Fruit fly (Drosophila melanogaster): Measurements from ENCODE around the gene CG4598.
A peak's percentile ranks its signal among the peaks of the same experiment; 100 is the strongest.

Gene CG4598

DNA sequence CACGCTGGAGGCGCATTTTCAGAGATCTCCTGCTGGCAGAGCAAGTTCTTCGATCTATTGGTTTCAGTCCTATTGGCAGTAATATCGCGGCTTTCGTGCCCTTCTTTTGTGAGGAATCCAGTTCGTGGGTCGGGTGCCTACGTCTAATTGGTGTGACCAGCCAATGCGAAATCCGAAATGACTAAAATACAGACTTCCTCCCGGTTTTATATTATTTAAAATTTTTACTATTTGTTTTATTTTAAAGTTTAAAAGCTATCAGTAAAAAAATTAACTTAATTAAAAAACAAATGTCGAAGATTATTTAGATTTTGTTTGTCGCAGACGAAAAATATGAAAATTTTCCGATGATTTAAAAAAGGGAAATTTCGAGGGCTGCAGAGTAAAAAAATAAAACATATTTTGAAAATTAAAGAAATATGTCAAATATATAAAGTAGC is 45.2 kb downstream of the CG4598 start, which contains the start of gene CG5850 (continued):
- TF ChIP-seq maf-S (GFP tag; optimal IDR thresholded peaks at IDR 0.05) (no peak), CG3995 (GFP tag; optimal IDR thresholded peaks at IDR 0.05) (no peak), Stat92E (GFP tag; optimal IDR thresholded peaks at IDR 0.05) (no peak), CG17802 (tag; optimal IDR thresholded peaks at IDR 0.05) (no peak), mld (GFP tag; IDR thresholded peaks at IDR 0.05; ENCODE audit: partially characterized antibody) (no peak), Med (GFP tag) (no peak), hbn (GFP tag; IDR thresholded peaks at IDR 0.05; ENCODE audit: partially characterized antibody) (no peak), HmgZ (tag; optimal IDR thresholded peaks at IDR 0.05) (no peak), CG8290 (GFP tag; optimal IDR thresholded peaks at IDR 0.05) (no peak), CG8290 (tag; optimal IDR thresholded peaks at IDR 0.05) (no peak), CG16813 (GFP tag; IDR thresholded peaks at IDR 0.05; ENCODE audit: partially characterized antibody) (no peak), CG13287 (GFP tag; IDR thresholded peaks at IDR 0.05; ENCODE audit: partially characterized antibody) (peak; percentile 45), CG30431 (GFP tag; optimal IDR thresholded peaks at IDR 0.05) (no peak), row (GFP tag; IDR thresholded peaks at IDR 0.05) (peak; percentile 71), C15 (GFP tag; IDR thresholded peaks at IDR 0.05) (no peak), p53 (GFP tag; optimal IDR thresholded peaks at IDR 0.05) (no peak), CG4424 (GFP tag; optimal IDR thresholded peaks at IDR 0.05) (peak; percentile 20), HLH4C (GFP tag; IDR thresholded peaks at IDR 0.05; ENCODE audit: partially characterized antibody) (no peak), cato (GFP tag; optimal IDR thresholded peaks at IDR 0.05; ENCODE audit: borderline replicate concordance) (no peak), Lhr (GFP tag; optimal IDR thresholded peaks at IDR 0.05) (no peak), CG15011 (GFP tag; optimal IDR thresholded peaks at IDR 0.05) (no peak), CG3726 (GFP tag; IDR thresholded peaks at IDR 0.05) (no peak), CG6854 (GFP tag; optimal IDR thresholded peaks at IDR 0.05) (no peak), YL-1 (GFP tag; optimal IDR thresholded peaks at IDR 0.05) (peak; percentile 77), zf30C (GFP tag; optimal IDR thresholded peaks at IDR 0.05) (no peak), sc (optimal IDR thresholded peaks at IDR 0.05) (no peak), sc (GFP tag; optimal IDR thresholded peaks at IDR 0.05) (no peak), chn (GFP tag; optimal IDR thresholded peaks at IDR 0.05) (no peak), CG12219 (GFP tag; optimal IDR thresholded peaks at IDR 0.05) (no peak), NC2β (GFP tag; optimal IDR thresholded peaks at IDR 0.05) (no peak), CG6689 (GFP tag; IDR thresholded peaks at IDR 0.05) (no peak), ssp (GFP tag; IDR thresholded peaks at IDR 0.05) (no peak), CG2712 (tag; optimal IDR thresholded peaks at IDR 0.05) (peak; percentile 44), Mrtf (GFP tag; IDR thresholded peaks at IDR 0.05) (no peak), CG17328 (GFP tag; IDR thresholded peaks at IDR 0.05) (no peak), B-H2 (GFP tag; optimal IDR thresholded peaks at IDR 0.05) (no peak), stc (GFP tag; IDR thresholded peaks at IDR 0.05) (no peak), CG31441 (GFP tag; IDR thresholded peaks at IDR 0.05) (peak; percentile 59), CG6654 (GFP tag; optimal IDR thresholded peaks at IDR 0.05) (no peak), ase (GFP tag; IDR thresholded peaks at IDR 0.05) (no peak), grau (tag; optimal IDR thresholded peaks at IDR 0.05) (peak; percentile 9), hkb (optimal IDR thresholded peaks at IDR 0.05) (no peak), hkb (GFP tag; IDR thresholded peaks at IDR 0.05) (peak; percentile 24; the same call in 1 of the 2 replicates), pros (GFP tag; optimal IDR thresholded peaks at IDR 0.05) (no peak), bcd (GFP tag; optimal IDR thresholded peaks at IDR 0.05) (no peak), MESR4 (GFP tag; optimal IDR thresholded peaks at IDR 0.05) (peak; percentile 84), MBD-R2 (GFP tag; IDR thresholded peaks at IDR 0.05) (peak; percentile 52), tll (GFP tag; optimal IDR thresholded peaks at IDR 0.05) (no peak), CG6765 (GFP tag; optimal IDR thresholded peaks at IDR 0.05) (no peak), CG43689 (GFP tag; IDR thresholded peaks at IDR 0.05) (no peak), CG11085 (GFP tag; IDR thresholded peaks at IDR 0.05) (no peak), cwo (GFP tag; optimal IDR thresholded peaks at IDR 0.05) (no peak)

Measured in whole organism, embryonic.